Fruit fly (Drosophila melanogaster): ENCODE results near the gene yem.
A peak's percentile ranks its signal among the peaks of the same experiment; 100 is the strongest.

The yem gene

dm6 chr3R:29151621-29152092 lies 29.0 kb upstream of the yem start, which contains the start of gene eIF2D (continued):
- TF ChIP-seq bsh (GFP tag; optimal IDR thresholded peaks at IDR 0.05) (peak; percentile 1 to 61), kni (GFP tag; optimal IDR thresholded peaks at IDR 0.05) (peak; percentile 24), CG1602 (GFP tag; optimal IDR thresholded peaks at IDR 0.05) (peak; percentile 22), Atf6 (GFP tag; IDR thresholded peaks at IDR 0.05) (peak; percentile 74), Neu2 (GFP tag; optimal IDR thresholded peaks at IDR 0.05; ENCODE audit: borderline replicate concordance) (no peak), Hey (tag; optimal IDR thresholded peaks at IDR 0.05) (no peak), nerfin-2 (GFP tag; IDR thresholded peaks at IDR 0.05; ENCODE audit: partially characterized antibody) (no peak), kay (GFP tag; optimal IDR thresholded peaks at IDR 0.05) (no peak), insv (GFP tag; optimal IDR thresholded peaks at IDR 0.05) (peak in 1 of 2 experiments; percentile 41), Myb (GFP tag; optimal IDR thresholded peaks at IDR 0.05) (peak; percentile 44), Chrac-16 (GFP tag; optimal IDR thresholded peaks at IDR 0.05) (peak; percentile 50), CG6854 (GFP tag; optimal IDR thresholded peaks at IDR 0.05) (peak; percentile 62), E2f1 (GFP tag; IDR thresholded peaks at IDR 0.05) (no peak), CG6654 (GFP tag; optimal IDR thresholded peaks at IDR 0.05) (no peak), Hsf (GFP tag; optimal IDR thresholded peaks at IDR 0.05) (peak; percentile 50), Gug (GFP tag; IDR thresholded peaks at IDR 0.05) (0 out of 4 replicates have a peak, but pooled peaks have one; percentile 8), gfzf (GFP tag; optimal IDR thresholded peaks at IDR 0.05) (peak; percentile 1), ranshi (GFP tag; IDR thresholded peaks at IDR 0.05) (peak; percentile 64; the same call in 1 of the 2 replicates), CG15601 (tag; optimal IDR thresholded peaks at IDR 0.05) (peak; percentile 32), da (GFP tag; optimal IDR thresholded peaks at IDR 0.05) (no peak), CG7987 (GFP tag; optimal IDR thresholded peaks at IDR 0.05) (no peak), CG30020 (tag; optimal IDR thresholded peaks at IDR 0.05) (peak; percentile 20), bab2 (GFP tag; optimal IDR thresholded peaks at IDR 0.05) (peak; percentile 37), CG15073 (GFP tag; optimal IDR thresholded peaks at IDR 0.05) (no peak), az2 (GFP tag; optimal IDR thresholded peaks at IDR 0.05) (peak; percentile 47), caup (GFP tag; optimal IDR thresholded peaks at IDR 0.05; ENCODE audit: severe bottlenecking) (peak; percentile 68), MBD-R2 (GFP tag; IDR thresholded peaks at IDR 0.05) (peak; percentile 78), CG7786 (GFP tag; optimal IDR thresholded peaks at IDR 0.05) (peak; percentile 35), CG14050 (GFP tag; IDR thresholded peaks at IDR 0.05) (peak; percentile 15; the same call in 1 of the 3 replicates), HLH3B (GFP tag; IDR thresholded peaks at IDR 0.05) (peak; percentile 61; the same call in 1 of the 2 replicates), ATbp (GFP tag; optimal IDR thresholded peaks at IDR 0.05) (peak; percentile 36), Drgx (GFP tag; IDR thresholded peaks at IDR 0.05) (peak; percentile 48), CG6689 (GFP tag; IDR thresholded peaks at IDR 0.05) (peak; percentile 71), Awh (GFP tag; IDR thresholded peaks at IDR 0.05) (peak; percentile 47; the same call in 1 of the 2 replicates), CG8765 (GFP tag; IDR thresholded peaks at IDR 0.05) (no peak), CG17186 (GFP tag; optimal IDR thresholded peaks at IDR 0.05) (peak; percentile 12), luna (GFP tag; optimal IDR thresholded peaks at IDR 0.05) (no peak), CG9876 (GFP tag; optimal IDR thresholded peaks at IDR 0.05) (no peak), eyg (GFP tag; optimal IDR thresholded peaks at IDR 0.05) (no peak), CG4617 (GFP tag; optimal IDR thresholded peaks at IDR 0.05; ENCODE audit: borderline replicate concordance) (peak; percentile 47), wdn (GFP tag; IDR thresholded peaks at IDR 0.05) (no peak), slou (GFP tag; optimal IDR thresholded peaks at IDR 0.05) (no peak), CG7372 (GFP tag; IDR thresholded peaks at IDR 0.05) (peak; percentile 69), slbo (GFP tag; IDR thresholded peaks at IDR 0.05) (peak; percentile 63), CG6254 (GFP tag; optimal IDR thresholded peaks at IDR 0.05) (peak; percentile 43), rib (GFP tag; IDR thresholded peaks at IDR 0.05) (no peak), wor (GFP tag; IDR thresholded peaks at IDR 0.05) (peak; percentile 19; the same call in 1 of the 2 replicates), bigmax (GFP tag; optimal IDR thresholded peaks at IDR 0.05) (no peak), Trl (optimal IDR thresholded peaks at IDR 0.05) (no peak), Trl (GFP tag; optimal IDR thresholded peaks at IDR 0.05) (peak; percentile 66), Six4 (GFP tag; optimal IDR thresholded peaks at IDR 0.05) (peak; percentile 51)

Measured in whole organism, embryonic.